Fruit fly (Drosophila melanogaster) whole organism, embryonic: ENCODE data around the gene eIF3h.
A peak's percentile ranks its signal among the peaks of the same experiment; 100 is the strongest.

Experiments
- Adf1 ChIP-seq: fragments of 200-800 bp; sonication (Bioruptor generic); IDR thresholded peaks from 2 replicates; pipeline ENCODE4 v1.3.6; 2022; ENCODE audit warnings: missing biosample characterization, missing genetic modification characterization
- Atf3 ChIP-seq: fragments of 200-800 bp; sonication (Bioruptor generic); optimal IDR thresholded peaks from 3 replicates; lab custom pipeline; 2016; ENCODE audit warnings: missing biosample characterization, missing genetic modification characterization
- BEAF-32 ChIP-seq: fragments of 200-800 bp; sonication (Bioruptor generic); optimal IDR thresholded peaks from 3 replicates; lab custom pipeline; 2017; ENCODE audit warnings: missing biosample characterization, missing genetic modification characterization, mild to moderate bottlenecking, moderate library complexity, missing genetic modification reagents
- CG10321 ChIP-seq: fragments of 200-800 bp; sonication (Bioruptor generic); IDR thresholded peaks from 2 replicates; pipeline ENCODE4 v1.3.6; 2022; ENCODE audit warnings: missing biosample characterization, missing genetic modification characterization
- CG10462 ChIP-seq: fragments of 200-800 bp; sonication (Bioruptor generic); optimal IDR thresholded peaks from 2 replicates; lab custom pipeline; 2016; ENCODE audit warnings: missing biosample characterization, missing genetic modification characterization
- CG11398 ChIP-seq: fragments of 200-800 bp; sonication (Bioruptor generic); optimal IDR thresholded peaks from 2 replicates; lab custom pipeline; 2016; ENCODE audit warnings: missing biosample characterization, missing genetic modification characterization
- CG1233 ChIP-seq: fragments of 200-800 bp; sonication (Bioruptor generic); optimal IDR thresholded peaks from 4 replicates; lab custom pipeline; 2018; ENCODE audit warnings: missing biosample characterization, mild to moderate bottlenecking, missing genetic modification characterization
- CG12391 ChIP-seq: fragments of 200-800 bp; sonication (Bioruptor generic); optimal IDR thresholded peaks from 3 replicates; lab custom pipeline; 2018; ENCODE audit warnings: missing biosample characterization, mild to moderate bottlenecking, missing genetic modification characterization, moderate library complexity
- CG13296 ChIP-seq: fragments of 200-800 bp; sonication (Bioruptor generic); optimal IDR thresholded peaks from 3 replicates; lab custom pipeline; 2018; ENCODE audit warnings: missing biosample characterization, mild to moderate bottlenecking, missing genetic modification characterization
- CG14014 ChIP-seq: fragments of 200-800 bp; sonication (Bioruptor generic); IDR thresholded peaks from 2 replicates; pipeline ENCODE4 v1.3.6; 2022; ENCODE audit warnings: missing biosample characterization, missing genetic modification characterization
- CG14050 ChIP-seq: fragments of 200-800 bp; sonication (Bioruptor generic); IDR thresholded peaks from 3 replicates; pipeline ENCODE4 v1.3.6; 2022; ENCODE audit warnings: missing biosample characterization, missing genetic modification characterization
- CG15269 ChIP-seq: fragments of 200-800 bp; sonication (Bioruptor generic); optimal IDR thresholded peaks from 2 replicates; lab custom pipeline; 2018; ENCODE audit warnings: missing biosample characterization, mild to moderate bottlenecking, missing genetic modification characterization, moderate library complexity
- CG1647 ChIP-seq: fragments of 200-800 bp; sonication (Bioruptor generic); optimal IDR thresholded peaks from 3 replicates; lab custom pipeline; 2016; ENCODE audit warnings: missing biosample characterization, missing genetic modification characterization
- CG1832 ChIP-seq: fragments of 200-800 bp; sonication (Bioruptor generic); optimal IDR thresholded peaks from 2 replicates; lab custom pipeline; 2017; ENCODE audit warnings: missing biosample characterization, mild to moderate bottlenecking, missing genetic modification characterization, inconsistent platforms
- CG2120 ChIP-seq: fragments of 200-800 bp; sonication (Bioruptor generic); optimal IDR thresholded peaks from 3 replicates; lab custom pipeline; 2016; ENCODE audit warnings: missing biosample characterization, missing genetic modification characterization
- CG2889 ChIP-seq: fragments of 200-800 bp; sonication (Bioruptor generic); IDR thresholded peaks from 3 replicates; pipeline ENCODE4 v1.3.6; 2022; ENCODE audit warnings: missing biosample characterization, missing genetic modification characterization
- CG30431 ChIP-seq: fragments of 200-800 bp; sonication (Bioruptor generic); optimal IDR thresholded peaks from 2 replicates; lab custom pipeline; 2017; ENCODE audit warnings: missing biosample characterization, missing genetic modification characterization
- CG6254 ChIP-seq: fragments of 200-800 bp; sonication (Bioruptor generic); optimal IDR thresholded peaks from 3 replicates; lab custom pipeline; 2017; ENCODE audit warnings: mild to moderate bottlenecking, missing biosample characterization, missing genetic modification reagents, missing genetic modification characterization
- CG7928 ChIP-seq: fragments of 200-800 bp; sonication (Bioruptor generic); optimal IDR thresholded peaks from 2 replicates; lab custom pipeline; 2017; ENCODE audit warnings: missing biosample characterization, mild to moderate bottlenecking, missing genetic modification characterization
- CG7963 ChIP-seq: fragments of 200-800 bp; sonication (Bioruptor generic); IDR thresholded peaks from 3 replicates; pipeline ENCODE4 v1.3.6; 2022; ENCODE audit warnings: missing biosample characterization, missing genetic modification characterization; ENCODE audit not compliant: partially characterized antibody
- CG9797 ChIP-seq: fragments of 200-800 bp; sonication (Bioruptor generic); optimal IDR thresholded peaks from 3 replicates; lab custom pipeline; 2018; ENCODE audit warnings: missing biosample characterization, mild to moderate bottlenecking, missing genetic modification characterization
- CG9876 ChIP-seq: fragments of 200-800 bp; sonication (Bioruptor generic); optimal IDR thresholded peaks from 2 replicates; lab custom pipeline; 2016; ENCODE audit warnings: missing biosample characterization, missing genetic modification characterization
- Doc2 ChIP-seq: fragments of 200-800 bp; sonication (Bioruptor generic); IDR thresholded peaks from 2 replicates; pipeline ENCODE4 v1.3.6; 2022; ENCODE audit warnings: missing biosample characterization, missing genetic modification characterization
- H15 ChIP-seq: fragments of 200-800 bp; sonication (Bioruptor generic); IDR thresholded peaks from 3 replicates; pipeline ENCODE4 v1.3.6; 2022; ENCODE audit warnings: missing biosample characterization, missing genetic modification characterization
- Hand ChIP-seq: fragments of 200-800 bp; sonication (Bioruptor generic); optimal IDR thresholded peaks from 2 replicates; lab custom pipeline; 2017; ENCODE audit warnings: mild to moderate bottlenecking, missing biosample characterization, missing genetic modification reagents, missing genetic modification characterization
- Hr78 ChIP-seq, 2 experiments: fragments of 200-800 bp in 1 of 2; fragments of >200 bp in 1 of 2; sonication (Bioruptor generic) in 1 of 2; optimal IDR thresholded peaks; 2 replicates each; lab custom pipeline; 2017 to 2019; ENCODE audit warnings: missing biosample characterization in 2 of 2, missing genetic modification characterization in 2 of 2, mild to moderate bottlenecking in 1 of 2, moderate library complexity in 1 of 2
- Lhr ChIP-seq: fragments of 200-800 bp; sonication (Bioruptor generic); optimal IDR thresholded peaks from 3 replicates; lab custom pipeline; 2017; ENCODE audit warnings: mild to moderate bottlenecking, missing biosample characterization, missing genetic modification reagents, missing genetic modification characterization
- Mad ChIP-seq: fragments of 200-800 bp; sonication (Bioruptor generic); optimal IDR thresholded peaks from 2 replicates; lab custom pipeline; 2016; ENCODE audit warnings: missing biosample characterization, missing genetic modification characterization
- Max ChIP-seq: fragments of 200-800 bp; sonication (Bioruptor generic); optimal IDR thresholded peaks from 2 replicates; lab custom pipeline; 2016; ENCODE audit warnings: missing biosample characterization, mild to moderate bottlenecking, missing genetic modification characterization
- Rfx ChIP-seq: fragments of 200-800 bp; sonication (Bioruptor generic); IDR thresholded peaks from 2 replicates; pipeline ENCODE4 v1.3.6; 2022; ENCODE audit warnings: missing biosample characterization, missing genetic modification characterization
- Trl ChIP-seq, 3 experiments: fragments of >200 bp in 2 of 3; fragments of 200-800 bp in 1 of 3; sonication (Bioruptor generic) in 1 of 3; optimal IDR thresholded peaks; 2 replicates in 1 of 3; 3 replicates in 2 of 3; lab custom pipeline; 2016 to 2017; ENCODE audit warnings: missing biosample characterization in 1 of 3, missing genetic modification characterization in 1 of 3
- bab2 ChIP-seq: fragments of 200-800 bp; sonication (Bioruptor generic); optimal IDR thresholded peaks from 2 replicates; lab custom pipeline; 2016; ENCODE audit warnings: missing biosample characterization, missing genetic modification characterization
- bbx ChIP-seq: fragments of 200-800 bp; sonication (Bioruptor generic); IDR thresholded peaks from 2 replicates; pipeline ENCODE4 v1.3.6; 2022; ENCODE audit warnings: missing biosample characterization, missing genetic modification characterization; ENCODE audit not compliant: partially characterized antibody
- ems ChIP-seq: fragments of 200-800 bp; sonication (Bioruptor generic); optimal IDR thresholded peaks from 3 replicates; lab custom pipeline; 2016; ENCODE audit warnings: missing biosample characterization, missing genetic modification characterization
- gem ChIP-seq: fragments of 200-800 bp; sonication (Bioruptor generic); optimal IDR thresholded peaks from 2 replicates; lab custom pipeline; 2019; ENCODE audit warnings: missing biosample characterization, mild to moderate bottlenecking, missing genetic modification characterization, moderate library complexity
- gsb-n ChIP-seq: fragments of 200-800 bp; sonication (Bioruptor generic); optimal IDR thresholded peaks from 3 replicates; lab custom pipeline; 2018; ENCODE audit warnings: missing biosample characterization, mild to moderate bottlenecking, missing genetic modification characterization
- ham ChIP-seq: fragments of 200-800 bp; sonication (Bioruptor generic); IDR thresholded peaks from 2 replicates; pipeline ENCODE4 v1.3.6; 2022; ENCODE audit warnings: missing biosample characterization, missing genetic modification characterization
- kah ChIP-seq: fragments of 200-800 bp; sonication (Bioruptor generic); optimal IDR thresholded peaks from 2 replicates; lab custom pipeline; 2018; ENCODE audit warnings: missing biosample characterization, mild to moderate bottlenecking, missing genetic modification characterization
- klu ChIP-seq: fragments of 200-800 bp; sonication (Bioruptor generic); IDR thresholded peaks from 2 replicates; pipeline ENCODE4 v1.3.6; 2022; ENCODE audit warnings: missing biosample characterization, missing genetic modification characterization
- kni ChIP-seq: fragments of 200-800 bp; sonication (Bioruptor generic); optimal IDR thresholded peaks from 3 replicates; lab custom pipeline; 2017; ENCODE audit warnings: mild to moderate bottlenecking, missing biosample characterization, missing genetic modification reagents, missing genetic modification characterization
- org-1 ChIP-seq: fragments of 200-800 bp; sonication (Bioruptor generic); optimal IDR thresholded peaks from 2 replicates; lab custom pipeline; 2017; ENCODE audit warnings: missing biosample characterization, missing genetic modification characterization
- salm ChIP-seq: fragments of 200-800 bp; sonication (Bioruptor generic); optimal IDR thresholded peaks from 2 replicates; lab custom pipeline; 2018; ENCODE audit warnings: missing biosample characterization, mild to moderate bottlenecking, missing genetic modification characterization
- sens ChIP-seq: fragments of 200-800 bp; sonication (Bioruptor generic); peaks from one replicate; lab custom pipeline; 2016; ENCODE audit warnings: missing biosample characterization, missing genetic modification characterization
- sima ChIP-seq: fragments of 200-800 bp; sonication (Bioruptor generic); optimal IDR thresholded peaks from 2 replicates; lab custom pipeline; 2016; ENCODE audit warnings: missing biosample characterization, missing genetic modification characterization
- sr ChIP-seq: fragments of 200-800 bp; sonication (Bioruptor generic); IDR thresholded peaks from 3 replicates; pipeline ENCODE4 v1.3.6; 2022; ENCODE audit warnings: missing biosample characterization, missing genetic modification characterization
- stwl ChIP-seq: fragments of 200-800 bp; sonication (Bioruptor generic); optimal IDR thresholded peaks from 3 replicates; lab custom pipeline; 2018; ENCODE audit warnings: missing biosample characterization, mild to moderate bottlenecking, missing genetic modification characterization, moderate library complexity
- toy ChIP-seq: fragments of 200-800 bp; sonication (Bioruptor generic); IDR thresholded peaks from 2 replicates; pipeline ENCODE4 v1.3.6; 2022; ENCODE audit warnings: missing biosample characterization, missing genetic modification characterization
- ttk ChIP-seq: fragments of 200-800 bp; sonication (Bioruptor generic); IDR thresholded peaks from 2 replicates; pipeline ENCODE4 v2.1.2; 2022; ENCODE audit warnings: missing biosample characterization, missing genetic modification characterization
- wor ChIP-seq: fragments of 200-800 bp; sonication (Bioruptor generic); IDR thresholded peaks from 2 replicates; pipeline ENCODE4 v1.3.6; 2022; ENCODE audit warnings: missing biosample characterization, missing genetic modification characterization
- zfh2 ChIP-seq: fragments of 200-800 bp; sonication (Bioruptor generic); optimal IDR thresholded peaks from 2 replicates; lab custom pipeline; 2016; ENCODE audit warnings: missing biosample characterization, missing genetic modification characterization

Gene eIF3h

dm6 chr2L:5009306-5010030 is 43.4 kb downstream of the eIF3h start, which contains the start of gene Rtnl1 (continued):
- TF ChIP-seq CG11398: no peak
- TF ChIP-seq CG13296: no peak
- peak; percentile 71 for TF ChIP-seq stwl (tag; lab: Kevin White, UChicago)
- no peak for TF ChIP-seq CG15269 (tag; lab: Kevin White, UChicago)
- peak; percentile 16 for TF ChIP-seq zfh2 (GFP tag; lab: Kevin White, UChicago)
- TF ChIP-seq wor (GFP tag; lab: Robert Waterston, UW): no peak
- TF ChIP-seq Trl (optimal IDR thresholded peaks at IDR 0.05; lab: Kevin White, UChicago): no peak
- TF ChIP-seq Trl (GFP tag; optimal IDR thresholded peaks at IDR 0.05; lab: Kevin White, UChicago): peak; percentile 22
- TF ChIP-seq BEAF-32 (GFP tag; lab: Kevin White, UChicago): peak; percentile 98
- TF ChIP-seq CG30431 (GFP tag; lab: Kevin White, UChicago): no peak
- TF ChIP-seq CG10321 (GFP tag; lab: Robert Waterston, UW): no peak
- TF ChIP-seq gem (tag; lab: Kevin White, UChicago): peak; percentile 2
- peak; percentile 94 for TF ChIP-seq Lhr (GFP tag; lab: Kevin White, UChicago)
- peak; percentile 50; the same call in 1 of the 2 replicates for TF ChIP-seq Rfx (GFP tag; lab: Robert Waterston, UW)
- no peak for TF ChIP-seq gsb-n (tag; lab: Kevin White, UChicago)
- TF ChIP-seq CG1832: no peak
- no peak for TF ChIP-seq sima (GFP tag; lab: Kevin White, UChicago)
- TF ChIP-seq klu (GFP tag; lab: Robert Waterston, UW): no peak
- TF ChIP-seq CG2889: no peak
- TF ChIP-seq CG14050 (GFP tag; lab: Robert Waterston, UW): no peak
- peak; percentile 88; the same call in 2 of the 3 replicates for TF ChIP-seq CG7963 (GFP tag; lab: Robert Waterston, UW)
- no peak for TF ChIP-seq Doc2 (GFP tag; lab: Robert Waterston, UW)
- no peak for TF ChIP-seq H15 (GFP tag; lab: Robert Waterston, UW)
- no peak for TF ChIP-seq CG10462 (GFP tag; lab: Kevin White, UChicago)
- TF ChIP-seq sens (GFP tag; lab: Kevin White, UChicago): peak; percentile 85
- no peak for TF ChIP-seq Hand
- no peak for TF ChIP-seq ttk
- TF ChIP-seq kah: no peak
- TF ChIP-seq ham (GFP tag; lab: Robert Waterston, UW): no peak
- TF ChIP-seq CG12391: peak; percentile 51
- peak; percentile 47 for TF ChIP-seq CG2120 (GFP tag; lab: Kevin White, UChicago)
- TF ChIP-seq CG9876 (GFP tag; lab: Kevin White, UChicago): peak; percentile 59
- no peak for TF ChIP-seq ems (GFP tag; lab: Kevin White, UChicago)
- peak; percentile 31; the same call in 1 of the 2 replicates for TF ChIP-seq Adf1 (GFP tag; lab: Robert Waterston, UW)
- no peak for TF ChIP-seq Atf3
- TF ChIP-seq org-1 (GFP tag; lab: Kevin White, UChicago): no peak
- no peak for TF ChIP-seq bab2
- no peak for TF ChIP-seq CG14014 (GFP tag; lab: Robert Waterston, UW)
- no peak for TF ChIP-seq CG6254 (GFP tag; lab: Kevin White, UChicago)
- no peak for TF ChIP-seq Hr78 (GFP tag; optimal IDR thresholded peaks at IDR 0.05; lab: Kevin White, UChicago)
- TF ChIP-seq CG1647: peak; percentile 43
- peak; percentile 90 for TF ChIP-seq bbx
- TF ChIP-seq CG9797: peak; percentile 80
- no peak for TF ChIP-seq CG1233 (GFP tag; lab: Kevin White, UChicago)
- TF ChIP-seq salm: peak; percentile 9
- TF ChIP-seq sr (GFP tag; lab: Robert Waterston, UW): no peak
- peak; percentile 49 for TF ChIP-seq CG7928 (GFP tag; lab: Kevin White, UChicago)
- no peak for TF ChIP-seq toy (GFP tag; lab: Robert Waterston, UW)
- TF ChIP-seq kni (GFP tag; lab: Kevin White, UChicago): no peak
- no peak for TF ChIP-seq Max
- TF ChIP-seq Mad (GFP tag; lab: Kevin White, UChicago): peak; percentile 35
